Fruit fly (Drosophila melanogaster) whole organism, embryonic: ENCODE data around the gene trx.

ENCODE experiments used
- Asciz ChIP-seq: fragments of 200-800 bp; sonication (Bioruptor generic); optimal IDR thresholded peaks from 2 replicates; lab custom pipeline; 2017; ENCODE audit warnings: missing biosample characterization, mild to moderate bottlenecking, missing genetic modification characterization, missing genetic modification reagents
- B-H1 ChIP-seq: fragments of 200-800 bp; sonication (Bioruptor generic); IDR thresholded peaks from 3 replicates; pipeline ENCODE4 v1.3.6; 2022; ENCODE audit warnings: missing biosample characterization, missing genetic modification characterization
- BEAF-32 ChIP-seq: fragments of 200-800 bp; sonication (Bioruptor generic); optimal IDR thresholded peaks from 3 replicates; lab custom pipeline; 2017; ENCODE audit warnings: missing biosample characterization, missing genetic modification characterization, mild to moderate bottlenecking, moderate library complexity, missing genetic modification reagents
- Bdp1 ChIP-seq: fragments of 200-800 bp; sonication (Bioruptor generic); optimal IDR thresholded peaks from 3 replicates; lab custom pipeline; 2016; ENCODE audit warnings: missing biosample characterization, missing genetic modification characterization
- BtbVII ChIP-seq: fragments of 200-800 bp; sonication (Bioruptor generic); optimal IDR thresholded peaks from 3 replicates; lab custom pipeline; 2017; ENCODE audit warnings: missing biosample characterization, mild to moderate bottlenecking, missing genetic modification characterization
- C15 ChIP-seq: fragments of 200-800 bp; sonication (Bioruptor generic); IDR thresholded peaks from 3 replicates; pipeline ENCODE4 v1.3.6; 2022; ENCODE audit warnings: missing biosample characterization, missing genetic modification characterization
- CG10366 ChIP-seq: fragments of 200-800 bp; sonication (Bioruptor generic); IDR thresholded peaks from 2 replicates; pipeline ENCODE4 v1.3.6; 2022; ENCODE audit warnings: missing biosample characterization, missing genetic modification characterization
- CG10431 ChIP-seq: fragments of 200-800 bp; sonication (Bioruptor generic); optimal IDR thresholded peaks from 3 replicates; lab custom pipeline; 2018; ENCODE audit warnings: missing biosample characterization, mild to moderate bottlenecking, missing genetic modification characterization
- CG11085 ChIP-seq: fragments of 200-800 bp; sonication (Bioruptor generic); IDR thresholded peaks from 2 replicates; pipeline ENCODE4 v1.3.6; 2022; ENCODE audit warnings: missing biosample characterization, missing genetic modification characterization
- CG11696 ChIP-seq: fragments of 200-800 bp; sonication (Bioruptor generic); IDR thresholded peaks from 2 replicates; pipeline ENCODE4 v1.3.6; 2022; ENCODE audit warnings: missing biosample characterization, missing genetic modification characterization
- CG15479 ChIP-seq: fragments of 200-800 bp; sonication (Bioruptor generic); optimal IDR thresholded peaks from 3 replicates; lab custom pipeline; 2019; ENCODE audit warnings: missing biosample characterization, mild to moderate bottlenecking, missing genetic modification characterization, moderate library complexity
- CG16863 ChIP-seq: fragments of 200-800 bp; sonication (Bioruptor generic); optimal IDR thresholded peaks from 3 replicates; lab custom pipeline; 2016; ENCODE audit warnings: missing biosample characterization, missing genetic modification characterization
- CG17612 ChIP-seq: fragments of 200-800 bp; sonication (Bioruptor generic); IDR thresholded peaks from 2 replicates; pipeline ENCODE4 v1.3.6; 2022; ENCODE audit warnings: missing biosample characterization, missing genetic modification characterization
- CG2712 ChIP-seq: fragments of 200-800 bp; optimal IDR thresholded peaks from 3 replicates; lab custom pipeline; 2019; ENCODE audit warnings: missing biosample characterization, mild to moderate bottlenecking, missing genetic modification characterization, moderate library complexity
- CG2875 ChIP-seq: fragments of 200-800 bp; sonication (Bioruptor generic); optimal IDR thresholded peaks from 2 replicates; lab custom pipeline; 2017; ENCODE audit warnings: missing biosample characterization, mild to moderate bottlenecking, missing genetic modification characterization, missing genetic modification reagents
- CG3065 ChIP-seq: fragments of 200-800 bp; sonication (Bioruptor generic); optimal IDR thresholded peaks from 2 replicates; lab custom pipeline; 2016; ENCODE audit warnings: missing biosample characterization, missing genetic modification characterization
- CG33557 ChIP-seq: fragments of 200-800 bp; sonication (Bioruptor generic); optimal IDR thresholded peaks from 2 replicates; lab custom pipeline; 2019; ENCODE audit warnings: missing biosample characterization, mild to moderate bottlenecking, missing genetic modification characterization, moderate library complexity
- CG4424 ChIP-seq: fragments of 200-800 bp; sonication (Bioruptor generic); optimal IDR thresholded peaks from 3 replicates; lab custom pipeline; 2016; ENCODE audit warnings: missing biosample characterization, missing genetic modification characterization
- CG4730 ChIP-seq: fragments of 200-800 bp; sonication (Bioruptor generic); IDR thresholded peaks from 2 replicates; pipeline ENCODE4 v1.3.6; 2022; ENCODE audit warnings: missing biosample characterization, missing genetic modification characterization
- CG5180 ChIP-seq: fragments of 200-800 bp; sonication (Bioruptor generic); optimal IDR thresholded peaks from 3 replicates; lab custom pipeline; 2017; ENCODE audit warnings: missing biosample characterization, missing genetic modification characterization, mild to moderate bottlenecking, moderate library complexity, missing genetic modification reagents
- CG6254 ChIP-seq: fragments of 200-800 bp; sonication (Bioruptor generic); optimal IDR thresholded peaks from 3 replicates; lab custom pipeline; 2017; ENCODE audit warnings: mild to moderate bottlenecking, missing biosample characterization, missing genetic modification reagents, missing genetic modification characterization
- CG6654 ChIP-seq: fragments of 200-800 bp; sonication (Bioruptor generic); optimal IDR thresholded peaks from 2 replicates; lab custom pipeline; 2017; ENCODE audit warnings: missing biosample characterization, mild to moderate bottlenecking, missing genetic modification characterization
- CG8281 ChIP-seq: fragments of 200-800 bp; sonication (Bioruptor generic); optimal IDR thresholded peaks from 2 replicates; lab custom pipeline; 2018; ENCODE audit warnings: missing biosample characterization, mild to moderate bottlenecking, missing genetic modification characterization, moderate library complexity
- CkIIα-i1 ChIP-seq: fragments of 200-800 bp; sonication (Bioruptor generic); IDR thresholded peaks from 2 replicates; pipeline ENCODE4 v1.3.6; 2022; ENCODE audit warnings: missing biosample characterization, missing genetic modification characterization
- D19A ChIP-seq: fragments of 200-800 bp; optimal IDR thresholded peaks from 3 replicates; lab custom pipeline; 2019; ENCODE audit warnings: missing biosample characterization, mild to moderate bottlenecking, missing genetic modification characterization, moderate library complexity
- Deaf1 ChIP-seq: fragments of 200-800 bp; optimal IDR thresholded peaks from 3 replicates; lab custom pipeline; 2019; ENCODE audit warnings: missing biosample characterization, mild to moderate bottlenecking, missing genetic modification characterization, moderate library complexity
- E2f2 ChIP-seq: fragments of 200-800 bp; sonication (Bioruptor generic); IDR thresholded peaks from 2 replicates; pipeline ENCODE4 v1.3.6; 2022; ENCODE audit warnings: missing biosample characterization, missing genetic modification characterization
- Ets97D ChIP-seq: fragments of 200-800 bp; sonication (Bioruptor generic); optimal IDR thresholded peaks from 3 replicates; lab custom pipeline; 2016; ENCODE audit warnings: missing biosample characterization, missing genetic modification characterization
- Gug ChIP-seq: fragments of 200-800 bp; sonication (Bioruptor generic); IDR thresholded peaks from 4 replicates; pipeline ENCODE4 v1.3.6; 2022; ENCODE audit warnings: missing biosample characterization, missing genetic modification characterization
- Hr39 ChIP-seq: fragments of >200 bp; optimal IDR thresholded peaks from 2 replicates; lab custom pipeline; 2017
- Mes4 ChIP-seq: fragments of 200-800 bp; sonication (Bioruptor generic); optimal IDR thresholded peaks from 2 replicates; lab custom pipeline; 2016; ENCODE audit warnings: missing biosample characterization, missing genetic modification characterization
- NFAT ChIP-seq: fragments of 200-800 bp; sonication (Bioruptor generic); IDR thresholded peaks from 2 replicates; pipeline ENCODE4 v1.3.6; 2022; ENCODE audit warnings: missing biosample characterization, missing genetic modification characterization
- NfI ChIP-seq: fragments of 200-800 bp; sonication (Bioruptor generic); optimal IDR thresholded peaks from 3 replicates; lab custom pipeline; 2018; ENCODE audit warnings: missing biosample characterization, mild to moderate bottlenecking, missing genetic modification characterization, moderate library complexity
- Rx ChIP-seq: fragments of 200-800 bp; sonication (Bioruptor generic); IDR thresholded peaks from 2 replicates; pipeline ENCODE4 v1.3.6; 2022; ENCODE audit warnings: missing biosample characterization, missing genetic modification characterization
- cato ChIP-seq: fragments of 200-800 bp; sonication (Bioruptor generic); optimal IDR thresholded peaks from 2 replicates; lab custom pipeline; 2016; ENCODE audit warnings: missing biosample characterization, missing genetic modification characterization, borderline replicate concordance
- chif ChIP-seq, 2 experiments: fragments of 200-800 bp; sonication (Bioruptor generic); optimal IDR thresholded peaks; 3 replicates each; lab custom pipeline; 2016; ENCODE audit warnings: missing biosample characterization in 2 of 2, missing genetic modification characterization in 2 of 2
- chm ChIP-seq: fragments of 200-800 bp; sonication (Bioruptor generic); IDR thresholded peaks from 2 replicates; pipeline ENCODE4 v1.3.6; 2022; ENCODE audit warnings: missing biosample characterization, missing genetic modification characterization
- crol ChIP-seq: fragments of 200-800 bp; sonication (Bioruptor generic); IDR thresholded peaks from 2 replicates; pipeline ENCODE4 v1.3.6; 2022; ENCODE audit warnings: missing biosample characterization, missing genetic modification characterization
- disco-r ChIP-seq: fragments of 200-800 bp; sonication (Bioruptor generic); optimal IDR thresholded peaks from 2 replicates; lab custom pipeline; 2016; ENCODE audit warnings: missing biosample characterization, missing genetic modification characterization
- fd64A ChIP-seq: fragments of 200-800 bp; sonication (Bioruptor generic); optimal IDR thresholded peaks from 3 replicates; lab custom pipeline; 2018; ENCODE audit warnings: missing biosample characterization, mild to moderate bottlenecking, missing genetic modification characterization
- hth ChIP-seq: fragments of >200 bp; optimal IDR thresholded peaks from 2 replicates; lab custom pipeline; 2017; ENCODE audit warnings: inconsistent platforms
- ken ChIP-seq: fragments of 200-800 bp; sonication (Bioruptor generic); IDR thresholded peaks from 3 replicates; pipeline ENCODE4 v1.3.6; 2022; ENCODE audit warnings: missing biosample characterization, missing genetic modification characterization
- kni ChIP-seq: fragments of 200-800 bp; sonication (Bioruptor generic); optimal IDR thresholded peaks from 3 replicates; lab custom pipeline; 2017; ENCODE audit warnings: mild to moderate bottlenecking, missing biosample characterization, missing genetic modification reagents, missing genetic modification characterization
- lov ChIP-seq, 2 experiments: fragments of 200-800 bp in 1 of 2; fragments of >200 bp in 1 of 2; sonication (Bioruptor generic) in 1 of 2; IDR thresholded peaks in 1 of 2; optimal IDR thresholded peaks in 1 of 2; 2 replicates in 1 of 2; 3 replicates in 1 of 2; pipeline versions ENCODE4 v1.3.6 to Lab custom; 2017 to 2022; ENCODE audit warnings: missing biosample characterization in 1 of 2, missing genetic modification characterization in 1 of 2
- org-1 ChIP-seq: fragments of 200-800 bp; sonication (Bioruptor generic); optimal IDR thresholded peaks from 2 replicates; lab custom pipeline; 2017; ENCODE audit warnings: missing biosample characterization, missing genetic modification characterization
- otp ChIP-seq: fragments of 200-800 bp; sonication (Bioruptor generic); IDR thresholded peaks from 3 replicates; pipeline ENCODE4, ENCODE4 v1.3.6; 2022; ENCODE audit warnings: missing biosample characterization, missing genetic modification characterization
- schlank ChIP-seq: fragments of 200-800 bp; sonication (Bioruptor generic); optimal IDR thresholded peaks from 2 replicates; lab custom pipeline; 2018; ENCODE audit warnings: missing biosample characterization, mild to moderate bottlenecking, missing genetic modification characterization
- sens ChIP-seq: fragments of 200-800 bp; sonication (Bioruptor generic); peaks from one replicate; lab custom pipeline; 2016; ENCODE audit warnings: missing biosample characterization, missing genetic modification characterization
- stc ChIP-seq: fragments of 200-800 bp; sonication (Bioruptor generic); IDR thresholded peaks from 2 replicates; pipeline ENCODE4 v1.3.6; 2022; ENCODE audit warnings: missing biosample characterization, missing genetic modification characterization
- yki ChIP-seq: fragments of >200 bp; optimal IDR thresholded peaks from 3 replicates; lab custom pipeline; 2018
- zfh2 ChIP-seq: fragments of 200-800 bp; sonication (Bioruptor generic); optimal IDR thresholded peaks from 2 replicates; lab custom pipeline; 2016; ENCODE audit warnings: missing biosample characterization, missing genetic modification characterization

trx gene

dm6 chr3R:14283754-14284421 is 2.8 kb downstream of the trx start (continued):
- TF ChIP-seq CG10366 (GFP tag; lab: Robert Waterston, UW) (no peak), otp (GFP tag; lab: Robert Waterston, UW) (no peak), chm (GFP tag; lab: Robert Waterston, UW) (no peak), kni (GFP tag; lab: Kevin White, UChicago) (peak; percentile 93), CG4730 (GFP tag; lab: Robert Waterston, UW) (no peak), fd64A (GFP tag; lab: Kevin White, UChicago) (peak; percentile 90), stc (no peak), hth (lab: Kevin White, UChicago) (no peak), CG17612 (GFP tag; lab: Robert Waterston, UW) (no peak), CG5180 (peak; percentile 91), cato (peak; percentile 97), B-H1 (GFP tag; lab: Robert Waterston, UW) (no peak), NfI (peak; percentile 99), CG4424 (GFP tag; lab: Kevin White, UChicago) (peak; percentile 98), Hr39 (lab: Kevin White, UChicago) (no peak), CG2712 (tag; lab: Kevin White, UChicago) (peak; percentile 99), D19A (tag; lab: Kevin White, UChicago) (peak; percentile 96), CG33557 (GFP tag; lab: Kevin White, UChicago) (peak; percentile 93), CG8281 (tag; lab: Kevin White, UChicago) (peak; percentile 94), crol (GFP tag; lab: Robert Waterston, UW) (no peak), Gug (GFP tag; lab: Robert Waterston, UW) (peak; percentile 95), sens (GFP tag; lab: Kevin White, UChicago) (peak; percentile 99), BtbVII (peak; percentile 98), chif (GFP tag; optimal IDR thresholded peaks at IDR 0.05; lab: Kevin White, UChicago) (peak; percentile 94 to 97), C15 (GFP tag; lab: Robert Waterston, UW) (no peak), CG10431 (peak; percentile 84), BEAF-32 (GFP tag; lab: Kevin White, UChicago) (peak; percentile 20), zfh2 (peak; percentile 91), CG6254 (peak; percentile 95), CG2875 (GFP tag; lab: Kevin White, UChicago) (peak; percentile 98), CG15479 (no peak), CG11696 (GFP tag; lab: Robert Waterston, UW) (no peak), E2f2 (GFP tag; lab: Robert Waterston, UW) (no peak), CkIIα-i1 (GFP tag; lab: Robert Waterston, UW) (no peak), Bdp1 (peak; percentile 89), disco-r (GFP tag; lab: Kevin White, UChicago) (peak; percentile 90), CG3065 (GFP tag; lab: Kevin White, UChicago) (peak; percentile 97), ken (GFP tag; lab: Robert Waterston, UW) (no peak), yki (lab: Kevin White, UChicago) (peak; percentile 64), org-1 (GFP tag; lab: Kevin White, UChicago) (peak; percentile 97), lov (optimal IDR thresholded peaks at IDR 0.05; lab: Kevin White, UChicago) (no peak), lov (GFP tag; IDR thresholded peaks at IDR 0.05; lab: Robert Waterston, UW) (no peak), Rx (GFP tag; lab: Robert Waterston, UW) (no peak), NFAT (no peak), CG16863 (GFP tag; lab: Kevin White, UChicago) (peak; percentile 95), Asciz (GFP tag; lab: Kevin White, UChicago) (peak; percentile 99), Deaf1 (tag; lab: Kevin White, UChicago) (peak; percentile 90), schlank (peak; percentile 96), CG6654 (GFP tag; lab: Kevin White, UChicago) (peak; percentile 90), Mes4 (GFP tag; lab: Kevin White, UChicago) (peak; percentile 85), Ets97D (GFP tag; lab: Kevin White, UChicago) (peak; percentile 82), CG11085 (GFP tag; lab: Robert Waterston, UW) (no peak)
